Fruit fly (Drosophila melanogaster) whole organism, prepupa: Measurements from ENCODE around the gene CG18745.

Experiments used
- Sox102F ChIP-seq: fragments of 200-800 bp; sonication (Bioruptor generic); optimal IDR thresholded peaks from 2 replicates; lab custom pipeline; 2016; ENCODE audit warnings: missing biosample characterization, mild to moderate bottlenecking, missing genetic modification characterization
- eg ChIP-seq: fragments of 200-800 bp; sonication (Bioruptor generic); IDR thresholded peaks from 3 replicates; pipeline ENCODE4 v1.3.6; 2022; ENCODE audit warnings: missing biosample characterization, missing genetic modification characterization

- TF ChIP-seq Sox102F (GFP tag; lab: Kevin White, UChicago) (no peak), eg (no peak)
Observed at dm6 chr3R:7771656-7772055, 14.3 kb downstream of the CG18745 start, which contains the start of gene CG11286.
